Fruit fly (Drosophila melanogaster) S2 (cell line): ENCODE measurements around the gene MAGE.

Source experiments
- CG8478 ChIP-seq: fragments of >200 bp; optimal IDR thresholded peaks from 2 replicates; lab custom pipeline; 2018
- CTCF ChIP-seq, 2 experiments: fragments of >200 bp; optimal IDR thresholded peaks; 2 replicates each; lab custom pipeline; 2018

MAGE gene

dm6 chr3R:7154586-7155357 is at the start of gene MAGE:
Gene MAGE, minus strand, starts transcription at chr3R:7155180.
- TF ChIP-seq CTCF (optimal IDR thresholded peaks at IDR 0.05; lab: Kevin White, UChicago), result no peak
- no peak for TF ChIP-seq CG8478

dm6 chr3R:7200670-7201069 is 45.7 kb upstream of the MAGE start, which contains the start of gene CG14609:
Gene CG14609, plus strand, starts transcription at chr3R:7200970.
- TF ChIP-seq CG8478 (no peak), CTCF (optimal IDR thresholded peaks at IDR 0.05; lab: Kevin White, UChicago) (no peak)

DNA sequence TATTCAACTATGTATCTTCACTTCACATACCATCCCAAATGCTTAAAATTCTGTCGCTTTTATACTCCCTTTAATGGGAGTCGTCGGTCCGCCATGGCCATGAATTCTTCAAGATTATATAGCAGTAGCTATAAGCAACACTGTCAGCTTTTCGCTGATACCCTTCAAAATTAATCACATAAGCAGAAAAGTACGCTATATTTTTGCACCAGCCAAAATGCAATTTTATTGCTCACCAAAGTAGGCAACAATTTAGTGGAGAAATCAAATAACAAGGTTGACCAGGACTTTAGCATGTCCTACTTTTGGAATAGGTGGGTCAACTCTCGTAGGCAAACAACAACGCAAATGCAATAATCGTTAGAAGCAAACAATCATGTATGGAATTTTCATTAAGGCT is 44.9 kb upstream of the MAGE start:
- no peak for TF ChIP-seq CG8478
- no peak for TF ChIP-seq CTCF (optimal IDR thresholded peaks at IDR 0.05; lab: Kevin White, UChicago)

- TF ChIP-seq CG8478 (no peak), CTCF (optimal IDR thresholded peaks at IDR 0.05; lab: Kevin White, UChicago) (no peak)
Observed at dm6 chr3R:7188697-7189096, 33.7 kb upstream of the MAGE start.

dm6 chr3R:7187989-7188388 is 33.0 kb upstream of the MAGE start:
- TF ChIP-seq CTCF (optimal IDR thresholded peaks at IDR 0.05; lab: Kevin White, UChicago) (no peak), CG8478 (no peak)

DNA sequence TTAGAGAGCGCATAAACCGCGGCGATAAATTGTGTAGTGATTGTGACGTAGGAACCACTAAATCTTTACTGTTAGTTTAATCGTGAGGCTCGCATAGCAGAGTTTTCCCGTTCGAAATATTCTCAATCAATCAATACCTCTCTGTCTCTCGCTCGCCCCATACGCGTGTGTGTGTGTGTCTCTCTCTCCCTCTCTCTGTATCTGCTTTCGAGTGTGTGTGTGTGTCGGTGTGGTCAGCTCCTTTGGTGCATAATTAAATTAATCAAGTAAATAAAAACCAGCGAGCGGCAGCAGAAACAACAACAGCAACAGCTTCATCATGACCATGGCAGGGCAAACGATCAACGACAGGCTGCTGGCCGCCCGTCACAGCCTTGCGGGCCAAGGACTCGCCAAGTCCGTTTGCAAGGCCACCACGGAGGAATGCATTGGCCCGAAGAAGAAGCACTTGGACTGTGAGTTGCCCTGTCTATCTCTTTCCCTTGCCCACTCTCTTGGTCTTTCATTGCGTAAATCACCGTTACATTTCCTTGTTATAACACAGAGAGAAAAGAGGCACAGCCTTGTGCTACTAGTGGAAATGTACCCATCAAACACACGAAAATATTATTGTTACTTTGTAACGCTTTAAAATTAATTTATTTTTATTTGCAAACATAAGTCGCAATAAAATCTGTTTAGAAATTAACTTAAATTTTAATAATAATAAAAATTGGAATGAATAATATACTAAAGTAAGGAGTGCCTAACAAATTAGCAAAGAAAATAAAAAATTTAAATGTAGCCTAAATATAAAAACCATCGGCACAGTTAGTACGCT is 32.3 kb upstream of the MAGE start:
- TF ChIP-seq CTCF (optimal IDR thresholded peaks at IDR 0.05; lab: Kevin White, UChicago), result peak in 1 of 2 experiments; percentile 1
- TF ChIP-seq CG8478, result no peak

DNA sequence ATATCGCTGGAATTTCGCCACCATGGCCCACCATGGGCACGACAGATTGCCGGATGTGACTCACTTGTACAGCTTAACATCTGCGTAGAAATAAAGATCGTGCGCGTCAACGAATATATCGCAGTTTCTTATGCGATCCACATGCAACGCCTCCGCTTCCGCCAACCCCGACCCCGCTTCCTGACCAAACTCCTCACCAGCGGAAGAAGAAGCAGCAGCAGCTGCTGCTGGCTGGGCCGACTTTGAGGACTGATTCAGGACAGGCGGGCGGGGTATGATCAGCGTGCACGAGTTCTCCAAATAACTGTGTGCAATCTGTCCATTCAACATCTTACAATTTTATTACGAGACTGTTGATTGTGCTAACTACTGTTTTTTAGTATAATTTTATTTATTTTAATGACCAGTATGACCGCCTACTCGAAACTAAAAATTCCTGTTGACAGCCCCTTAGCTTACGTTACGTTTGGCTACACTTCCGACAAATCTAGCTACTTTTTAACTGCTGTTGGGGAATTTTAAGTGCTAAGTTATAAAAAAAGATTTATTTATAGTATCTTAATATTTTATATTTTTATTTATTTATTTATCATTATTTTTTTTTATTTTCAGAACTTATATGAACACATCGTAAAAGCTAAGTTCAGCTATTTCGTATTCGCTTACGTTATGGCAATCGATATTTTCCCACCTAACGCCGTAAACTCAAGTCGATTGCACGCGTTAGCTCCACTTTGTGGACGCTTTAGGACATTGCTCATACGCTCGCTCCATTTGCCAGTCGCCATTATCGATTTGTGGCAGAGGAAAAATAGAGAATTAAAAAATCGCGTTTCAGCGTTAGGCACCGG is 31.5 kb upstream of the MAGE start, which contains the start of the genes CG10055 and lap:
TSS of gene CG10055 (minus strand) at position 432 of the 851 bp plus-strand sequence.
TSS of gene lap (plus strand) at position 753 of the 851 bp plus-strand sequence.
- TF ChIP-seq CG8478 (no peak), CTCF (optimal IDR thresholded peaks at IDR 0.05; lab: Kevin White, UChicago) (no peak)

- TF ChIP-seq CG8478 (no peak), CTCF (optimal IDR thresholded peaks at IDR 0.05; lab: Kevin White, UChicago) (no peak)
Observed at dm6 chr3R:7174755-7175154, 19.8 kb upstream of the MAGE start.

DNA sequence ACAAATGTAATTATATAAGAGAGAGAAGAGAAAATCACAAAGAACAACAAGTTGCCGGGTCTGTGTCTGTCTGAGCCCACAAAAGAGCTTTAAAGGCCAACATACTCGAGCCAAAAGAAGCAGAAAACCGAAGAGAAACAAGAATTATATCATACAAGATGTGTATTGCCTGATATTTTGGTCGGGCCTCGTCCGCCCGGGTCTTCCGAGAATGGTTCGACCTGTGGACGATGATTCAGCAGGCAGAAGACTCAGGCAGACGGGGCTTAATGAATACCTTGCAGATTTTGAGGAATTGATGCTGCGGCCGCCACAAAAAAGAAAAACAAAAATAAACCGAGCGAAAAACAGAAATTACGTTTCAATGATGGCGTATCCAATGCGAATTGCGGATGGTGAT is 18.0 kb upstream of the MAGE start:
- TF ChIP-seq CG8478 (no peak), CTCF (optimal IDR thresholded peaks at IDR 0.05; lab: Kevin White, UChicago) (no peak)

DNA sequence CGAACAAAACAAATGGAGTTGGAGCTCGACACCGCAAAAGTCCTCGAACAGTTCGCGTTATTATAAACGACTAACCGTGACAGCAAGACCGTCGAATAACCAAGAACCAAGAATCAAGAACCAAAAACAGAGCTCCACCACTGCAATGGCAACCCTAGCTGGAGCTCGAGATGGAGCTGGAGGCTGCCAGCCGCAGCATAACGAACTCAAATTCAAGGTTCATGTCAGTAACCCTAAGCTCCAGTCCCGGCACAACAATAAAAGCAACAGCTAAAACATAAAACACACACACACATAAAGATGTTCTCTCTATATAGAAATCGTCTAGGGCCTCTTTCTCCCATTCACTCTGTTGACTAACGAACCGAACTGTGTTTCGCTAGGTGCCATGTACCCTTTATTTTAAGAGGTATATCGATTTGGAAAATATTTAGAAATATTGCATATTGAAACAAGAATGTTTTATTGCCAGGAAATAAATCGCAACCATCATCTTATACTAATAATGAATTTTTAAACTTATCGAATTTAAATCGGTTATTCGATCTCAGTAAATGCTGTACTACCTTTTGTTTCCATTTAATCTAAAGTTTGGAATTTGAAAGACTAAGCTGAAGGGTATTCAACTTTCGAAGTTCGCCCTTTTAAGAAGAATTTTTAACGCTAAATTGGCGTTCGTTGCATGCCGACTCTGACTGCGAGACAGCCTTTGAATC is 16.6 kb upstream of the MAGE start:
- TF ChIP-seq CG8478, result no peak
- TF ChIP-seq CTCF (optimal IDR thresholded peaks at IDR 0.05; lab: Kevin White, UChicago), result no peak

- TF ChIP-seq CTCF (optimal IDR thresholded peaks at IDR 0.05; lab: Kevin White, UChicago) (no peak), CG8478 (no peak)
Observed at dm6 chr3R:7169927-7170326, 14.9 kb upstream of the MAGE start.

DNA sequence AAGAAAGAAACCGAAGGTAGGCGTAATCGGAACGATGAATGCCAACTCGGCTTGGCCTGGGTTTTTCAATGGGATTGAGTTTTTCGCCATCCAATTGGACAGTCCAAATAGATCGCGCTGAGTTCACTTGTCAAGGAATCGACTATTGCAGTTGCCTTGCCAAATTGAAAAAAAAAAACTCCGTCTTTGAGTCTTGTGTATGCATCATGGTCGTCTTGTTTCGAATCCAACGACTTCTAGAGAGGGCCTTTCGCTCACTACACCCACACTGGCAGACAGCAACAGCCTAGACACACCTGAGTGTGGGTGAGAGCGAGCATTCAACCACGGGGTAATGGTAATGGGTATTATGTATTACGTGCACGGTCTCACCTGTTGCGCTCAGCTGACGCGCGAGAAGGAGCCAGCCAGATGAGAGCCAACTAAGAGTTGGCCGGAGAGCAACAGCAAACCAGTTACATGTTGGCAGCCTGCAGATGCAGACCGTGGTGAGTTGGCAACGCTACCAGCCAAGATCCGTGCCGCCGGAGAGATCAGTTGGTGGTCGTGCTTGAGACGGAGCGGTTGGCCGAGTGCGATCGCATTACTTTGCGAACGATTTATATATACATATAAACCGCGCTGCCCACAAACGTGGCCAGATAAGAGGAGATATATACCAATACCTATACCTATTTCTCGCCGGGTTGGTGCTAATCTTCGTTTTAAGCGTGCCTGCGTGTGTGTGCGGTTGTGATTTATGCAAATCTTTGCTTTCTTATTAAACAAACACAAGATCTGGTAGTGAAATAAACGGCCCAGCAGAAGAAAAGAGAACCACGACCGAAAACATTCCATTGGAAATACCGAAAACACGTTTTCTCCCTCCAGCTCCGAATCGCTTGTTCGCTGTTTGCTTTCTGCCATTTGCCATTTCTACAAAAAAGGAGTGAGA is 7.6 kb upstream of the MAGE start, which contains the start of gene sas:
TSS of gene sas (plus strand) at position 453 of the 934 bp plus-strand sequence.
- TF ChIP-seq CG8478 (no peak), CTCF (optimal IDR thresholded peaks at IDR 0.05; lab: Kevin White, UChicago) (no peak)

- TF ChIP-seq CG8478 (no peak), CTCF (optimal IDR thresholded peaks at IDR 0.05; lab: Kevin White, UChicago) (no peak)
Observed at dm6 chr3R:7159615-7160014, 4.6 kb upstream of the MAGE start.
